Worm (Caenorhabditis elegans): ENCODE data around the gene bcl-7.

Gene bcl-7

ce11 chrIII:5883517-5883916, 42.4 kb upstream of the bcl-7 start:
- no peak for TF ChIP-seq efl-1 (GFP tag; optimal IDR thresholded peaks at IDR 0.05)
- no peak for TF ChIP-seq ztf-28 (GFP tag; IDR thresholded peaks at IDR 0.05)
- TF ChIP-seq lin-35 (GFP tag; optimal IDR thresholded peaks at IDR 0.05) = no peak

- TF ChIP-seq F37B4.10 (GFP tag; IDR thresholded peaks at IDR 0.05) = no peak
- no peak for TF ChIP-seq mxl-1 (tag; optimal IDR thresholded peaks at IDR 0.05)
- TF ChIP-seq hlh-26 (GFP tag; conservative IDR thresholded peaks at IDR 0.05) = no peak
- no peak for TF ChIP-seq xnd-1 (tag; optimal IDR thresholded peaks at IDR 0.05)
Measured at ce11 chrIII:5884007-5884406, 41.9 kb upstream of the bcl-7 start, which contains the start of gene C28H8.5. Gene C28H8.5 (plus strand): TSS chrIII:5884307.

ce11 chrIII:5884459-5884858, 41.4 kb upstream of the bcl-7 start:
- TF ChIP-seq lsy-27 (tag; optimal IDR thresholded peaks at IDR 0.05; ENCODE audit: borderline replicate concordance, insufficient read depth) (no peak), madf-10 (tag; optimal IDR thresholded peaks at IDR 0.05) (no peak), repo-1 (tag; optimal IDR thresholded peaks at IDR 0.05) (no peak), tbp1 (GFP tag; optimal IDR thresholded peaks at IDR 0.05) (no peak), snpc-3.4 (tag; optimal IDR thresholded peaks at IDR 0.05) (no peak)

ce11 chrIII:5886893-5887292, 39.0 kb upstream of the bcl-7 start, which contains the start of gene C28H8.7:
Gene C28H8.7 (minus strand): TSS chrIII:5886993.
- TF ChIP-seq somi-1 (GFP tag; optimal IDR thresholded peaks at IDR 0.05) = no peak
- TF ChIP-seq F23B12.7 (tag; optimal IDR thresholded peaks at IDR 0.05; ENCODE audit: insufficient read depth) = no peak
- TF ChIP-seq xnd-1 (tag; optimal IDR thresholded peaks at IDR 0.05) = no peak
- TF ChIP-seq egl-44 (GFP tag; IDR thresholded peaks at IDR 0.05) = no peak
- TF ChIP-seq F22D6.2 (tag; optimal IDR thresholded peaks at IDR 0.05) = no peak
- no peak for TF ChIP-seq lag-1 (GFP tag; IDR thresholded peaks at IDR 0.05)
- TF ChIP-seq ZK185.1 (tag; optimal IDR thresholded peaks at IDR 0.05; ENCODE audit: poor library complexity, severe bottlenecking) = no peak
- no peak for TF ChIP-seq mes-4 (tag; optimal IDR thresholded peaks at IDR 0.05)
- no peak for TF ChIP-seq Y53F4B.3 (GFP tag; IDR thresholded peaks at IDR 0.05)
- TF ChIP-seq lin-26 (GFP tag; IDR thresholded peaks at IDR 0.05) = no peak
- TF ChIP-seq dox-1 (GFP tag; IDR thresholded peaks at IDR 0.05) = no peak
- no peak for TF ChIP-seq snpc-1.3 (tag; optimal IDR thresholded peaks at IDR 0.05; ENCODE audit: insufficient read depth)
- TF ChIP-seq hlh-12 (tag; optimal IDR thresholded peaks at IDR 0.05) = no peak
- TF ChIP-seq pbrm-1 (GFP tag; IDR thresholded peaks at IDR 0.05) = no peak
- no peak for TF ChIP-seq let-526 (GFP tag; IDR thresholded peaks at IDR 0.05)
- TF ChIP-seq F52B5.7 (tag; optimal IDR thresholded peaks at IDR 0.05) = no peak
- no peak for TF ChIP-seq hmg-1.2 (GFP tag; IDR thresholded peaks at IDR 0.05)

ce11 chrIII:5888675-5889074, 37.2 kb upstream of the bcl-7 start, which contains the start of gene C28H8.8:
Gene C28H8.8 (minus strand): TSS chrIII:5888775.
- TF ChIP-seq mel-28 (tag; optimal IDR thresholded peaks at IDR 0.05; ENCODE audit: borderline replicate concordance) (no peak), mcd-1 (GFP tag; IDR thresholded peaks at IDR 0.05) (no peak), F49E8.2 (tag; optimal IDR thresholded peaks at IDR 0.05; ENCODE audit: insufficient read depth) (no peak), lsl-1 (GFP tag; optimal IDR thresholded peaks at IDR 0.05) (no peak), ztf-6 (GFP tag; IDR thresholded peaks at IDR 0.05) (no peak), die-1 (tag; optimal IDR thresholded peaks at IDR 0.05) (no peak), let-607 (tag; optimal IDR thresholded peaks at IDR 0.05) (no peak), attf-6 (GFP tag; IDR thresholded peaks at IDR 0.05) (no peak), ceh-100 (GFP tag; IDR thresholded peaks at IDR 0.05) (no peak), hrde-1 (tag; optimal IDR thresholded peaks at IDR 0.05; ENCODE audit: borderline replicate concordance) (no peak), ccch-3 (GFP tag; optimal IDR thresholded peaks at IDR 0.05) (no peak), nfyb-1 (GFP tag; IDR thresholded peaks at IDR 0.05) (no peak), hlh-12 (tag; optimal IDR thresholded peaks at IDR 0.05) (no peak), dox-1 (GFP tag; IDR thresholded peaks at IDR 0.05) (no peak), D2030.7 (GFP tag; IDR thresholded peaks at IDR 0.05) (no peak), B0336.3 (GFP tag; IDR thresholded peaks at IDR 0.05) (no peak)
